Worm (Caenorhabditis elegans) whole organism, young adult: ENCODE data around the gene gst-8.
"Not testable (repeated sequence)": the region's sequence is repeated elsewhere in the genome, so short reads cannot be mapped to it uniquely, and the experiment has no call there.

ENCODE experiments used
- B0035.1 ChIP-seq: sonication (generic microtip); optimal IDR thresholded peaks from 2 replicates; lab custom pipeline; 2016; ENCODE audit warnings: missing genetic modification characterization, mild to moderate bottlenecking, missing compliant biosample characterization, missing genotype, missing genetic modification reagents
- D2030.7 ChIP-seq: fragments of 200-800 bp; sonication (Bioruptor generic); IDR thresholded peaks from 2 replicates; pipeline ENCODE4 v1.3.6; 2022; ENCODE audit warnings: missing genetic modification reagents, missing genetic modification characterization, missing compliant biosample characterization
- F10E7.11 ChIP-seq: sonication (generic microtip); optimal IDR thresholded peaks from 2 replicates; lab custom pipeline; 2017; ENCODE audit warnings: mild to moderate bottlenecking, missing genetic modification characterization, moderate library complexity, missing compliant biosample characterization
- F37B4.10 ChIP-seq: fragments of 200-800 bp; sonication (Bioruptor generic); IDR thresholded peaks from 2 replicates; pipeline ENCODE4 v1.3.6; 2022; ENCODE audit warnings: missing genetic modification characterization, missing compliant biosample characterization
- F55B11.4 ChIP-seq: sonication (generic microtip); optimal IDR thresholded peaks from 2 replicates; lab custom pipeline; 2016; ENCODE audit warnings: missing compliant biosample characterization, missing genetic modification characterization, borderline replicate concordance; ENCODE audit not compliant: insufficient read depth
- T07F8.4 ChIP-seq: sonication (generic microtip); optimal IDR thresholded peaks from 2 replicates; lab custom pipeline; 2016; ENCODE audit warnings: mild to moderate bottlenecking, missing genetic modification characterization, moderate library complexity, missing compliant biosample characterization
- Y53F4B.3 ChIP-seq: fragments of 200-800 bp; sonication (Bioruptor generic); IDR thresholded peaks from 2 replicates; pipeline ENCODE4 v1.3.6; 2022; ENCODE audit warnings: missing genetic modification reagents, missing genetic modification characterization, missing compliant biosample characterization
- Y53G8AR.9 ChIP-seq: fragments of 200-800 bp; sonication (Bioruptor generic); conservative IDR thresholded peaks from 2 replicates; pipeline ENCODE4 v1.3.6; 2022; ENCODE audit warnings: missing genetic modification reagents, missing genetic modification characterization, missing compliant biosample characterization
- Y56A3A.18 ChIP-seq: fragments of 200-800 bp; sonication (Bioruptor generic); IDR thresholded peaks from 2 replicates; pipeline ENCODE4 v1.3.6; 2022; ENCODE audit warnings: missing genetic modification reagents, missing genetic modification characterization, missing compliant biosample characterization
- Y79H2A.3 ChIP-seq: fragments of 200-800 bp; sonication (Bioruptor generic); conservative IDR thresholded peaks from 2 replicates; pipeline ENCODE4 v1.3.6; 2022; ENCODE audit warnings: missing genetic modification reagents, missing genetic modification characterization, missing compliant biosample characterization
- akir-1 ChIP-seq: fragments of 200-800 bp; sonication (Bioruptor generic); optimal IDR thresholded peaks from 2 replicates; lab custom pipeline; 2018; ENCODE audit warnings: mild to moderate bottlenecking, missing genetic modification characterization, moderate library complexity, missing compliant biosample characterization
- aptf-2 ChIP-seq: fragments of 200-800 bp; sonication (Bioruptor generic); conservative IDR thresholded peaks from 2 replicates; pipeline ENCODE4 v1.3.6; 2022; ENCODE audit warnings: missing genetic modification reagents, missing genetic modification characterization, missing compliant biosample characterization
- athp-1 ChIP-seq: sonication (generic microtip); optimal IDR thresholded peaks from 2 replicates; lab custom pipeline; 2017; ENCODE audit warnings: mild to moderate bottlenecking, missing genetic modification characterization, missing compliant biosample characterization
- attf-6 ChIP-seq: fragments of 200-800 bp; sonication (Bioruptor generic); IDR thresholded peaks from 2 replicates; pipeline ENCODE4 v1.3.6; 2022; ENCODE audit warnings: missing genetic modification reagents, missing genetic modification characterization, missing compliant biosample characterization
- cebp-1 ChIP-seq, 2 experiments: fragments of 200-800 bp in 1 of 2; sonication (Bioruptor generic) in 1 of 2; sonication (generic microtip) in 1 of 2; IDR thresholded peaks in 1 of 2; optimal IDR thresholded peaks in 1 of 2; 2 replicates each; pipeline versions ENCODE4 v1.3.6 to Lab custom; 2017 to 2022; ENCODE audit warnings: missing compliant biosample characterization in 2 of 2, missing genetic modification characterization in 2 of 2, mild to moderate bottlenecking in 1 of 2, missing genetic modification reagents in 1 of 2, moderate library complexity in 1 of 2
- cebp-2 ChIP-seq: fragments of 200-800 bp; sonication (Bioruptor generic); IDR thresholded peaks from 2 replicates; pipeline ENCODE4 v1.3.6; 2022; ENCODE audit warnings: missing genetic modification characterization, missing compliant biosample characterization
- ceh-27 ChIP-seq: fragments of 200-800 bp; sonication (Bioruptor generic); optimal IDR thresholded peaks from 2 replicates; lab custom pipeline; 2018; ENCODE audit warnings: mild to moderate bottlenecking, missing genetic modification characterization, moderate library complexity, missing compliant biosample characterization
- ceh-40 ChIP-seq: fragments of 200-800 bp; sonication (Bioruptor generic); IDR thresholded peaks from 2 replicates; pipeline ENCODE4 v1.3.6; 2022; ENCODE audit warnings: missing genetic modification characterization, missing compliant biosample characterization
- dpff-1 ChIP-seq: sonication (generic microtip); optimal IDR thresholded peaks from 2 replicates; lab custom pipeline; 2017; ENCODE audit warnings: mild to moderate bottlenecking, missing genetic modification characterization, missing compliant biosample characterization
- dpl-1 ChIP-seq: fragments of 150-350 bp; optimal IDR thresholded peaks from 2 replicates; lab custom pipeline; 2014; ENCODE audit warnings: missing biosample characterization, missing genetic modification reagents, missing genetic modification characterization
- ets-4 ChIP-seq: fragments of 200-800 bp; sonication (Bioruptor generic); optimal IDR thresholded peaks from 2 replicates; lab custom pipeline; 2018; ENCODE audit warnings: mild to moderate bottlenecking, missing genetic modification characterization, missing compliant biosample characterization
- hlh-12 ChIP-seq: sonication (generic microtip); optimal IDR thresholded peaks from 2 replicates; lab custom pipeline; 2016; ENCODE audit warnings: missing genetic modification characterization, missing compliant biosample characterization
- hmg-20 ChIP-seq: fragments of 200-800 bp; sonication (Bioruptor generic); IDR thresholded peaks from 2 replicates; pipeline ENCODE4 v1.3.6; 2022; ENCODE audit warnings: missing genetic modification reagents, missing genetic modification characterization, missing compliant biosample characterization
- hsf-1 ChIP-seq: fragments of 200-800 bp; sonication (Bioruptor generic); IDR thresholded peaks from 2 replicates; pipeline ENCODE4 v1.3.6; 2022; ENCODE audit warnings: missing genetic modification reagents, missing genetic modification characterization, missing compliant biosample characterization
- let-526 ChIP-seq: fragments of 200-800 bp; sonication (Bioruptor generic); IDR thresholded peaks from 2 replicates; pipeline ENCODE4 v1.3.6; 2022; ENCODE audit warnings: missing genetic modification reagents, missing genetic modification characterization, missing compliant biosample characterization
- lir-1 ChIP-seq: fragments of 200-800 bp; sonication (Bioruptor generic); conservative IDR thresholded peaks from 2 replicates; pipeline ENCODE4 v1.3.6; 2022; ENCODE audit warnings: missing genetic modification reagents, missing genetic modification characterization, missing compliant biosample characterization
- lsl-1 ChIP-seq: fragments of 200-800 bp; sonication (Bioruptor generic); optimal IDR thresholded peaks from 2 replicates; lab custom pipeline; 2018; ENCODE audit warnings: mild to moderate bottlenecking, missing genetic modification characterization, moderate library complexity, missing compliant biosample characterization
- mes-4 ChIP-seq: sonication (generic microtip); optimal IDR thresholded peaks from 2 replicates; lab custom pipeline; 2016; ENCODE audit warnings: missing genotype, missing genetic modification characterization, missing compliant biosample characterization
- mxl-1 ChIP-seq: sonication (generic microtip); optimal IDR thresholded peaks from 2 replicates; lab custom pipeline; 2016; ENCODE audit warnings: missing genetic modification characterization, missing compliant biosample characterization
- nfyb-1 ChIP-seq: fragments of 200-800 bp; sonication (Bioruptor generic); IDR thresholded peaks from 2 replicates; pipeline ENCODE4 v1.3.6; 2022; ENCODE audit warnings: missing genetic modification reagents, missing genetic modification characterization, missing compliant biosample characterization
- nhr-120 ChIP-seq: fragments of 200-800 bp; sonication (Bioruptor generic); IDR thresholded peaks from 2 replicates; pipeline ENCODE4 v1.3.6; 2022; ENCODE audit warnings: missing genetic modification characterization, missing compliant biosample characterization
- nhr-179 ChIP-seq: sonication (generic microtip); optimal IDR thresholded peaks from 2 replicates; lab custom pipeline; 2016; ENCODE audit warnings: mild to moderate bottlenecking, missing genetic modification characterization, missing compliant biosample characterization
- nhr-27 ChIP-seq: fragments of 200-800 bp; sonication (Bioruptor generic); optimal IDR thresholded peaks from 2 replicates; lab custom pipeline; 2018; ENCODE audit warnings: mild to moderate bottlenecking, missing genetic modification characterization, moderate library complexity, missing compliant biosample characterization
- nhr-80 ChIP-seq: sonication (generic microtip); optimal IDR thresholded peaks from 2 replicates; lab custom pipeline; 2016; ENCODE audit warnings: missing genetic modification characterization, missing compliant biosample characterization
- rcor-1 ChIP-seq: fragments of 200-800 bp; sonication (Bioruptor generic); IDR thresholded peaks from 2 replicates; pipeline ENCODE4 v1.3.6; 2022; ENCODE audit warnings: missing genetic modification reagents, missing genetic modification characterization, missing compliant biosample characterization
- snpc-1.1 ChIP-seq: sonication (generic microtip); optimal IDR thresholded peaks from 2 replicates; lab custom pipeline; 2017; ENCODE audit warnings: missing genetic modification characterization, mild to moderate bottlenecking, missing compliant biosample characterization, antibody characterized with exemption, moderate library complexity, missing genotype, missing genetic modification reagents; ENCODE audit not compliant: insufficient read depth
- snpc-1.3 ChIP-seq: sonication (generic microtip); optimal IDR thresholded peaks from 2 replicates; lab custom pipeline; 2017; ENCODE audit warnings: missing genetic modification characterization, mild to moderate bottlenecking, missing compliant biosample characterization, antibody characterized with exemption, moderate library complexity, missing genotype, missing genetic modification reagents; ENCODE audit not compliant: insufficient read depth
- sptf-2 ChIP-seq: fragments of 200-800 bp; sonication (Bioruptor generic); optimal IDR thresholded peaks from 2 replicates; lab custom pipeline; 2018; ENCODE audit warnings: mild to moderate bottlenecking, missing genetic modification characterization, missing compliant biosample characterization
- tbx-9 ChIP-seq: sonication (generic microtip); optimal IDR thresholded peaks from 2 replicates; lab custom pipeline; 2016; ENCODE audit warnings: borderline replicate concordance, missing genetic modification characterization, inconsistent platforms, missing compliant biosample characterization
- ztf-18 ChIP-seq: sonication (generic microtip); optimal IDR thresholded peaks from 2 replicates; lab custom pipeline; 2016; ENCODE audit warnings: missing genotype, mild to moderate bottlenecking, missing genetic modification characterization, missing compliant biosample characterization
- ztf-26 ChIP-seq: sonication (generic microtip); optimal IDR thresholded peaks from 2 replicates; lab custom pipeline; 2017; ENCODE audit warnings: missing genetic modification characterization, missing compliant biosample characterization
- ztf-3 ChIP-seq: fragments of 200-800 bp; sonication (Bioruptor generic); optimal IDR thresholded peaks from 2 replicates; lab custom pipeline; 2018; ENCODE audit warnings: mild to moderate bottlenecking, missing genetic modification characterization, missing compliant biosample characterization

The gst-8 gene

DNA sequence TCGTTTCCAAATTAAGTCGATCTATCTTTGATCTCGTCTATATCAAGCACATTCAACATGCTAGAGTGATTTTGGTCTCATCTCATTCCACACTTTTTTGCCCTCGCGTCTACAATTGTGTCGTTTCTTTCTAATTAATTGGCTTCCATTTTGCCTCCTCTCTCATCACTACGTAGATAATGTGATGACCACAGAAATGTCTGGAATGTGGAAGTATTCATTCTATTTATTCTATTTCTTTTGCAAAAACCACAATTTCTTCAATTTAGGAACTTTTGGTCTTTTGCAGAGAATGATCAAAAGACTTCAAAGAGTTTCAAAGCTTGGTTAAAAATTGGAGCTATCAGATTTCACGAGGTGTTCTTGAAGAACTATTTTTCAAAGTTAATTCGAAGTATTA is 32.1 kb downstream of the gst-8 start:
- TF ChIP-seq Y53G8AR.9 (GFP tag; lab: Robert Waterston, UW) (no peak), hsf-1 (no peak), ztf-18 (tag; lab: Kevin White, UChicago) (no peak), ceh-40 (no peak), snpc-1.3 (tag; lab: Kevin White, UChicago) (no peak), D2030.7 (GFP tag; lab: Robert Waterston, UW) (no peak), hmg-20 (GFP tag; lab: Robert Waterston, UW) (no peak), hlh-12 (tag; lab: Kevin White, UChicago) (no peak), sptf-2 (GFP tag; lab: Kevin White, UChicago) (no peak), ztf-3 (no peak), attf-6 (no peak), nhr-120 (GFP tag; lab: Robert Waterston, UW) (no peak), cebp-1 (GFP tag; IDR thresholded peaks at IDR 0.05; lab: Robert Waterston, UW) (no peak), cebp-1 (tag; optimal IDR thresholded peaks at IDR 0.05; lab: Kevin White, UChicago) (no peak), akir-1 (no peak), lir-1 (GFP tag; lab: Robert Waterston, UW) (no peak)

DNA sequence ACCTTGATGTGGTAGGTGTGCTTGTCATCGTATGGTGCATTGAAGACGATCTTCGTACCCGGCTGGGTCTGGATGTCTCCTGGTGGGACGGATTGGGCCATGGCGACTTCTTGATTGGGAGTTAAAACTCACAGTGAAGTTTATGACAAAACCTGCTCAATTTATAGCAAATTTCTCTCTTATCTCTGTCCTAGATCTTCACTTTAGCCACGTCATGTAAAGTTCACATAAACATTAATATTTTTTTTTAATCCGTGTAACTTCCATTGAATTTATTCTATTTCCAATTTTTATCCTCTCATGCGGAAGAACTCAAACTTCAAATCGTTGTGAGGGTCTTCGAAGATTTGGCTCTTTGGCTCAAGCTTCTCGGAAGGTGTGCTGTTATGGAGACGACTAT is 33.0 kb downstream of the gst-8 start, which contains the start of gene msp-31:
Gene msp-31 (minus strand): TSS at position 101 of the 400 bp plus-strand sequence.
- not testable (repeated sequence) for TF ChIP-seq aptf-2 (GFP tag; lab: Robert Waterston, UW); ets-4 (GFP tag; lab: Kevin White, UChicago); B0035.1 (tag; lab: Kevin White, UChicago)

- TF ChIP-seq tbx-9 (tag; lab: Kevin White, UChicago), result no peak
- TF ChIP-seq cebp-2 (GFP tag; lab: Robert Waterston, UW), result no peak
- TF ChIP-seq nfyb-1, result no peak
- no peak for TF ChIP-seq let-526
These were observed 35.0 kb downstream of the gst-8 start for ce11 chrII:4918501-4919021.

DNA sequence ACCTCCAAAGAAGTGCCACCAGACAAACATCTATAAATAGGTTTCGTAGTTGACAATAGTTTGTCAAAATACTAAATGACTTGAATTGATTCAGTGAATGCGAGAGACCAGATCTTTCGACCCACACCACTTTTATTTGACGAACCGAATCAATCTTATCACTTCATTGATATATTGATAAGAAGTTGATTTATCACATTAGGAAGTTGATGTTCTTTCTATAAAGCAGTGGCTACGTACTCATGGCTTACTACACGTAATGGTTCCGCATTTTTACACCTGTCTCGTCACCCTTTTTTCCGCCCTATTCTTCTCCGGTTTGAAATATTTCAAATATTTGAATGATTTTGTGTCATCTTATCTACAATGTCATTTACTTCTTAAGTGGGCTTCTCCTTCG is 37.1 kb downstream of the gst-8 start:
- TF ChIP-seq Y53F4B.3 (GFP tag; lab: Robert Waterston, UW), result no peak
- TF ChIP-seq F37B4.10, result no peak
- TF ChIP-seq nhr-80, result peak; percentile 12
- no peak for TF ChIP-seq ztf-26 (tag; lab: Kevin White, UChicago)
- no peak for TF ChIP-seq dpl-1 (GFP tag; lab: Kevin White, UChicago)
- no peak for TF ChIP-seq nhr-179 (tag; lab: Kevin White, UChicago)
- TF ChIP-seq Y53G8AR.9 (GFP tag; lab: Robert Waterston, UW), result 0 out of 2 replicates have a peak, but pooled peaks have one; percentile 12
- TF ChIP-seq lsl-1 (GFP tag; lab: Kevin White, UChicago), result no peak
- no peak for TF ChIP-seq ceh-27
- TF ChIP-seq cebp-1 (GFP tag; IDR thresholded peaks at IDR 0.05; lab: Robert Waterston, UW), result no peak
- TF ChIP-seq cebp-1 (tag; optimal IDR thresholded peaks at IDR 0.05; lab: Kevin White, UChicago), result no peak

DNA sequence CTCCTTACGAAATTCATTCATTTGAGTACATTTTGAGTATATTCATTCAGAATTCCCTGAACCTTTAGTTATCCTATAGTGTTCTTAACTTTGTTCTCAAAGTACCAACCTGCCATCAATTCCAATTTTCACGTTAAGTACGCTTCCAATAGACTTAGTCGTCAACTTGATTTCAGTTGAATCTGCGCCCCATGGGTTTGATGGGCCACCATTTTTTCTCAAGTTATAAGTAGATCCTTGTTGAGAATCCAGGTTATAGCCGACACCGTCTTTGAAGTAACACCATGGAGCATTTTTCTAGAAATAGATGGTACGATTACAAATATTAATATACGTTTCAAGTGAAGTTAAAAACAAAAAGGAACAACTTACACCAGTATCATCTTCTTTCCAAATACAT is 41.2 kb downstream of the gst-8 start:
- TF ChIP-seq ceh-40 (no peak), athp-1 (tag; lab: Kevin White, UChicago) (no peak), hlh-12 (tag; lab: Kevin White, UChicago) (no peak), T07F8.4 (tag; lab: Kevin White, UChicago) (no peak), F10E7.11 (tag; lab: Kevin White, UChicago) (no peak), mes-4 (tag; lab: Kevin White, UChicago) (no peak), mxl-1 (tag; lab: Kevin White, UChicago) (no peak), lsl-1 (GFP tag; lab: Kevin White, UChicago) (no peak), Y56A3A.18 (GFP tag; lab: Robert Waterston, UW) (no peak), snpc-1.1 (tag; lab: Kevin White, UChicago) (no peak), F55B11.4 (tag; lab: Kevin White, UChicago) (no peak), Y79H2A.3 (GFP tag; lab: Robert Waterston, UW) (no peak), nhr-27 (tag; lab: Kevin White, UChicago) (no peak), dpff-1 (tag; lab: Kevin White, UChicago) (no peak), rcor-1 (GFP tag; lab: Robert Waterston, UW) (no peak)
